Worm (Caenorhabditis elegans): Measurements from ENCODE around the gene bas-1.
A peak's percentile ranks its signal among the peaks of the same experiment; 100 is the strongest.

The bas-1 gene

ce11 chrIII:5629225-5629624 lies 17.2 kb downstream of the bas-1 start:
- TF ChIP-seq F13H6.1 (tag; optimal IDR thresholded peaks at IDR 0.05), result peak; percentile 38
- TF ChIP-seq sma-9 (GFP tag; optimal IDR thresholded peaks at IDR 0.05), result peak; percentile 54
- no peak for TF ChIP-seq sma-9 (tag; optimal IDR thresholded peaks at IDR 0.05)
- no peak for TF ChIP-seq ztf-4 (tag; optimal IDR thresholded peaks at IDR 0.05)
- TF ChIP-seq nhr-129 (tag; optimal IDR thresholded peaks at IDR 0.05), result peak; percentile 12

ce11 chrIII:5630350-5630749 lies 18.3 kb downstream of the bas-1 start:
- TF ChIP-seq crh-2 (tag; optimal IDR thresholded peaks at IDR 0.05) (no peak), nhr-10 (tag; optimal IDR thresholded peaks at IDR 0.05) (no peak), ZK546.5 (tag; optimal IDR thresholded peaks at IDR 0.05) (no peak), zag-1 (tag; optimal IDR thresholded peaks at IDR 0.05) (no peak), nhr-129 (tag; optimal IDR thresholded peaks at IDR 0.05) (peak; percentile 33)

- peak; percentile 57 for TF ChIP-seq sma-9 (GFP tag; optimal IDR thresholded peaks at IDR 0.05)
- no peak for TF ChIP-seq sma-9 (tag; optimal IDR thresholded peaks at IDR 0.05)
- TF ChIP-seq mdl-1 (tag; optimal IDR thresholded peaks at IDR 0.05), result peak in 1 of 2 experiments; percentile 12
- TF ChIP-seq zag-1 (tag; optimal IDR thresholded peaks at IDR 0.05), result peak; percentile 23
- peak in 1 of 2 experiments; percentile 10 for TF ChIP-seq lsy-2 (tag; optimal IDR thresholded peaks at IDR 0.05)
- TF ChIP-seq unc-55 (GFP tag; optimal IDR thresholded peaks at IDR 0.05), result peak; percentile 54
- TF ChIP-seq unc-62 (GFP tag; optimal IDR thresholded peaks at IDR 0.05), result no peak
- no peak for TF ChIP-seq mbf-1 (tag; optimal IDR thresholded peaks at IDR 0.05)
- peak; percentile 91 for TF ChIP-seq snpc-4 (tag; optimal IDR thresholded peaks at IDR 0.05)
- TF ChIP-seq peb-1 (tag; optimal IDR thresholded peaks at IDR 0.05), result no peak
- TF ChIP-seq lin-13 (GFP tag; optimal IDR thresholded peaks at IDR 0.05), result peak; percentile 38
- TF ChIP-seq nhr-129 (tag; optimal IDR thresholded peaks at IDR 0.05), result peak; percentile 1
- TF ChIP-seq C34F6.9 (tag; optimal IDR thresholded peaks at IDR 0.05), result peak; percentile 47
- peak; percentile 2 for TF ChIP-seq ztf-4 (tag; optimal IDR thresholded peaks at IDR 0.05)
These were observed 20.4 kb downstream of the bas-1 start for ce11 chrIII:5632426-5632976.

ce11 chrIII:5634509-5634908 lies 22.4 kb downstream of the bas-1 start:
- TF ChIP-seq lsy-2 (tag; optimal IDR thresholded peaks at IDR 0.05), result peak in 1 of 2 experiments; percentile 29
- TF ChIP-seq ceh-82 (tag; optimal IDR thresholded peaks at IDR 0.05), result no peak
- no peak for TF ChIP-seq nhr-6 (tag; optimal IDR thresholded peaks at IDR 0.05)
- TF ChIP-seq nhr-25 (tag; optimal IDR thresholded peaks at IDR 0.05), result no peak
- TF ChIP-seq unc-55 (GFP tag; optimal IDR thresholded peaks at IDR 0.05), result peak; percentile 11
- TF ChIP-seq elt-1 (tag; optimal IDR thresholded peaks at IDR 0.05), result no peak
- peak; percentile 2 for TF ChIP-seq C34F6.9 (tag; optimal IDR thresholded peaks at IDR 0.05)
- no peak for TF ChIP-seq mab-5 (tag; optimal IDR thresholded peaks at IDR 0.05)
- no peak for TF ChIP-seq crh-2 (tag; optimal IDR thresholded peaks at IDR 0.05)
- no peak for TF ChIP-seq ceh-16 (tag; optimal IDR thresholded peaks at IDR 0.05)

- no peak for TF ChIP-seq ztf-1 (GFP tag; conservative IDR thresholded peaks at IDR 0.05)
- TF ChIP-seq blmp-1 (tag; optimal IDR thresholded peaks at IDR 0.05; ENCODE audit: insufficient read depth), result no peak
- no peak for TF ChIP-seq gmeb-1 (tag; optimal IDR thresholded peaks at IDR 0.05)
- no peak for TF ChIP-seq sma-9 (GFP tag; optimal IDR thresholded peaks at IDR 0.05)
- no peak for TF ChIP-seq sma-9 (tag; optimal IDR thresholded peaks at IDR 0.05)
- TF ChIP-seq sem-4 (tag; optimal IDR thresholded peaks at IDR 0.05), result no peak
- TF ChIP-seq ama-1 (optimal IDR thresholded peaks at IDR 0.05), result no peak
- no peak for TF ChIP-seq aly-2 (tag; optimal IDR thresholded peaks at IDR 0.05)
- no peak for TF ChIP-seq F13H6.1 (tag; optimal IDR thresholded peaks at IDR 0.05)
- TF ChIP-seq lin-13 (GFP tag; optimal IDR thresholded peaks at IDR 0.05), result no peak
- no peak for TF ChIP-seq nhr-12 (tag; optimal IDR thresholded peaks at IDR 0.05)
- TF ChIP-seq egl-27 (tag; optimal IDR thresholded peaks at IDR 0.05), result no peak
- no peak for TF ChIP-seq nhr-129 (tag; optimal IDR thresholded peaks at IDR 0.05)
- TF ChIP-seq unc-55 (GFP tag; optimal IDR thresholded peaks at IDR 0.05), result no peak
- TF ChIP-seq nhr-11 (tag; optimal IDR thresholded peaks at IDR 0.05), result no peak
- TF ChIP-seq ceh-16 (tag; optimal IDR thresholded peaks at IDR 0.05), result no peak
- no peak for TF ChIP-seq nhr-25 (tag; optimal IDR thresholded peaks at IDR 0.05)
- TF ChIP-seq lin-11 (tag; optimal IDR thresholded peaks at IDR 0.05), result no peak
These were observed 23.1 kb downstream of the bas-1 start, which contains the start of gene ckk-1 for ce11 chrIII:5635179-5635578. ckk-1 (plus strand) TSS chrIII:5635479.

Measured in whole organism, L2 larva.